Worm (Caenorhabditis elegans): ENCODE data around the gene srg-5.

DNA sequence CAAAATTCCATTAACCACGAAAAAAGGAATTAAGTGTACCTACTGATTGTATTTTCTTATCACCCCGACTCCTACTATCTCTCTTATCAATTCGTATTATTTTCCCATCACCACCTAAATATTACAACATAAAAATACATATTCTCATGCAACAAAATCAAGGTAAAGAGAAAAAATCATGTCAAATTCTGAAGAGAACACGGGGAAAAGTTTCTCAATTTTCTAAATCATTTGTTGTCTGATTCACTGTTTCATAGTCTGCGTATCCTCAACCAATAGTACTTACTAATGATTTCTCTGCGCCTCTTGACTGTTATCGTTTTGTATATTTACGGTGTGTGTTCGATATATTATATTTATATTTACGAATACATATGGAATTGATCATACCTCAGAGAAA, 32.5 kb downstream of the srg-5 start:
- TF ChIP-seq ref-2 (tag; optimal IDR thresholded peaks at IDR 0.05) (no peak), pha-4 (tag; optimal IDR thresholded peaks at IDR 0.05) (no peak), unc-55 (GFP tag; optimal IDR thresholded peaks at IDR 0.05) (no peak), pqm-1 (tag; optimal IDR thresholded peaks at IDR 0.05) (no peak), pat-9 (tag; optimal IDR thresholded peaks at IDR 0.05) (no peak), fax-1 (tag; optimal IDR thresholded peaks at IDR 0.05) (no peak), gmeb-2 (tag; optimal IDR thresholded peaks at IDR 0.05) (no peak)
